Fruit fly (Drosophila melanogaster): ENCODE results near the gene Naprt.
A peak's percentile ranks its signal among the peaks of the same experiment; 100 is the strongest.

Gene Naprt

DNA sequence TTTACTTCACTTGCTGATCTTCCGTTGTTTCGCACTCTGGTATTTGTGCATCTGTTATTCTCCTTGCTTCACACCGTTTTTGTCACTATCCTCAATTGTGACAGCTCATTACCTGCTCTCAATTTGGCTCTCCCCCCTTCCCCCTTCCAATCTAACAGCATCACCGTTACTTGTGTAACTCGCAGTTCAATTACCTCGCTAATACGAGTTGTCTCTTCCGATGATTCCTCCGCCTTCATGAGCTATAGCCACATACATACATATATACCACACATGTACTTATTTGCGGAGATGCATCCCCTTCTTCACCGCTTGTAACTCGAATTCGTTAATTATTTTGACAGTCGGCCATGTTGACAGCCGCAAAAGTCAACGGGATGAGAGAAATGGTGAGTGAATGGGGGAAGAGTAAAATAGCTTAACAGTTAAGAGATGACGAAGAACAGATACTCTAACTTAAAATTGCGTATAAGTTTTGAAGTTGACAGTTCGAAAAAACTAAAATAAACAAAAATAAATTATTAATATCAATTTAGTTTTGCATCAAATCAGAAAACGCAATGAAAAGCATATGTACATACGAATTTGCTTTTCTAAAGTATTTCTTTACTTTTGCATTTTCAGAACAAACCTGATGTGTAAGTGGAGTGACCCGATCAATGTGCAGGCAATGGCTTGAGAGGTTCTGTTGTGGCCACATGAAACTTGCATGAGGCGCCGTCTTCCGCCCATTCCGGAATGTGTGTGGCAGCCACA, 12.4 kb downstream of the Naprt start (continued):
- TF ChIP-seq sens (GFP tag) (peak; percentile 57), dmrt99B (tag; optimal IDR thresholded peaks at IDR 0.05) (no peak), CG14710 (tag; optimal IDR thresholded peaks at IDR 0.05) (peak; percentile 17), pan (optimal IDR thresholded peaks at IDR 0.05) (no peak), pan (GFP tag; optimal IDR thresholded peaks at IDR 0.05 in 1 of 2, IDR thresholded peaks at IDR 0.05 in 1 of 2) (peak in 1 of 2 experiments; percentile 52), Sox100B (GFP tag; optimal IDR thresholded peaks at IDR 0.05) (peak; percentile 37), cato (GFP tag; optimal IDR thresholded peaks at IDR 0.05; ENCODE audit: borderline replicate concordance) (no peak), ATbp (GFP tag; optimal IDR thresholded peaks at IDR 0.05) (peak; percentile 6), CG13775 (GFP tag; optimal IDR thresholded peaks at IDR 0.05) (no peak), Sin3A (optimal IDR thresholded peaks at IDR 0.05) (no peak), CG2712 (tag; optimal IDR thresholded peaks at IDR 0.05) (peak; percentile 36), phol (tag; optimal IDR thresholded peaks at IDR 0.05) (peak; percentile 36), stwl (tag; optimal IDR thresholded peaks at IDR 0.05) (no peak), stc (GFP tag; IDR thresholded peaks at IDR 0.05) (peak; percentile 6; the same call in 1 of the 2 replicates), hbn (GFP tag; IDR thresholded peaks at IDR 0.05; ENCODE audit: partially characterized antibody) (no peak), nmo (GFP tag; optimal IDR thresholded peaks at IDR 0.05) (peak; percentile 3), CG12391 (tag; optimal IDR thresholded peaks at IDR 0.05) (peak; percentile 27), Deaf1 (tag; optimal IDR thresholded peaks at IDR 0.05) (no peak), tup (GFP tag; optimal IDR thresholded peaks at IDR 0.05) (no peak), bsh (GFP tag; optimal IDR thresholded peaks at IDR 0.05) (peak in 1 of 2 experiments; percentile 20), Sox102F (GFP tag; optimal IDR thresholded peaks at IDR 0.05) (peak; percentile 29), CG10267 (tag; optimal IDR thresholded peaks at IDR 0.05) (peak; percentile 1), Doc2 (GFP tag; IDR thresholded peaks at IDR 0.05) (no peak), gsb-n (tag; optimal IDR thresholded peaks at IDR 0.05) (no peak), CG31441 (GFP tag; IDR thresholded peaks at IDR 0.05) (no peak), tgo (GFP tag; IDR thresholded peaks at IDR 0.05) (no peak), HLH3B (GFP tag; IDR thresholded peaks at IDR 0.05) (no peak; the same call in 1 of the 2 replicates), Ptx1 (GFP tag; IDR thresholded peaks at IDR 0.05) (peak; percentile 28; the same call in 1 of the 2 replicates), CG17829 (tag; optimal IDR thresholded peaks at IDR 0.05) (peak; percentile 32), Sry-β (GFP tag; optimal IDR thresholded peaks at IDR 0.05) (no peak), Oli (tag; optimal IDR thresholded peaks at IDR 0.05) (peak; percentile 21), Abd-B (GFP tag; optimal IDR thresholded peaks at IDR 0.05) (peak; percentile 11), emc (GFP tag; optimal IDR thresholded peaks at IDR 0.05) (no peak), eve (GFP tag; optimal IDR thresholded peaks at IDR 0.05) (no peak)

DNA sequence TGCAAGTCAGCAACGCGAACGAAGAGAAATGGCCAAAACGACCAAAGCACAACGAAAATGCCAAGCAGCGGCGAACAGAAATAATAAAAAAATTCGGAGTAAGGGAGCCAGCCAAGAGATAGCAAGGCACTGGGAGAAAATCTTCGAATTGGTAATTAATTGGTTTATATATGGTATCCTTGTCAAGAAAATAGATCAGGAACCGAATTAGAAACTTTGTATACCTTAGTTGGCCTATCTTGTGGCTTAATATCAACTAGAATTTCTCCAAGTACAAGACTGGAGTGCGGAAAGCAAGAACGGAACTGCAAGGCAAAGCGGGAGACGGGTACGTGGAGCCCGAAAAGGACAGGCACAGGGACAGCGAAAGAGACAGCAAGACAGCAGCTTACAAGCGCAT, 17.9 kb downstream of the Naprt start:
- TF ChIP-seq CG5953 (GFP tag; IDR thresholded peaks at IDR 0.05) (peak; percentile 31; the same call in 1 of the 2 replicates), sens (GFP tag) (peak; percentile 42), ro (GFP tag; IDR thresholded peaks at IDR 0.05) (no peak)

DNA sequence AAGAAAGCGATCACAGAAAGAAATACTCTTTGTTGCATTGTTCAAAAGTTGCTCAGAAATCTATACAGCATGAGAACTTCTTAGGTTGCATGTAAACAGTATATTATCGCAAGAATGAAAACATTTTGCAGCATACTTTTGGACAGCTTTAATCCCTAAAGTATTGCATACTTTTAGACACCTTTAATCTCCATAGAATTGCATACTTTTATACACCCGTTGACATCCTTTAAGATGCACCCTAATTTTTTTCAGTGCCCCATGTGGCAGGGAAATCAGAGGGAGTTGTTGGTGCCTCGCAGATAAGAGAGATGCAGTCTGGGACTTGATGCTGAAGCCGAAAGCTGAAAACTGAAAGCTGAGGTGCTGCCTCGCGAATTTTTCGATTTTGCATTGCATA, 18.5 kb downstream of the Naprt start:
- TF ChIP-seq jing (GFP tag; optimal IDR thresholded peaks at IDR 0.05) (no peak), CG8290 (GFP tag; optimal IDR thresholded peaks at IDR 0.05) (peak; percentile 99), CG8290 (tag; optimal IDR thresholded peaks at IDR 0.05) (peak in 1 of 2 experiments; percentile 86), Xrp1 (GFP tag; IDR thresholded peaks at IDR 0.05) (no peak), Aef1 (GFP tag; IDR thresholded peaks at IDR 0.05) (no peak), CG17612 (GFP tag; IDR thresholded peaks at IDR 0.05) (peak; percentile 96), bowl (GFP tag; IDR thresholded peaks at IDR 0.05) (no peak)
